Fruit fly (Drosophila melanogaster): ENCODE results near the gene CG4613.

Gene CG4613

DNA sequence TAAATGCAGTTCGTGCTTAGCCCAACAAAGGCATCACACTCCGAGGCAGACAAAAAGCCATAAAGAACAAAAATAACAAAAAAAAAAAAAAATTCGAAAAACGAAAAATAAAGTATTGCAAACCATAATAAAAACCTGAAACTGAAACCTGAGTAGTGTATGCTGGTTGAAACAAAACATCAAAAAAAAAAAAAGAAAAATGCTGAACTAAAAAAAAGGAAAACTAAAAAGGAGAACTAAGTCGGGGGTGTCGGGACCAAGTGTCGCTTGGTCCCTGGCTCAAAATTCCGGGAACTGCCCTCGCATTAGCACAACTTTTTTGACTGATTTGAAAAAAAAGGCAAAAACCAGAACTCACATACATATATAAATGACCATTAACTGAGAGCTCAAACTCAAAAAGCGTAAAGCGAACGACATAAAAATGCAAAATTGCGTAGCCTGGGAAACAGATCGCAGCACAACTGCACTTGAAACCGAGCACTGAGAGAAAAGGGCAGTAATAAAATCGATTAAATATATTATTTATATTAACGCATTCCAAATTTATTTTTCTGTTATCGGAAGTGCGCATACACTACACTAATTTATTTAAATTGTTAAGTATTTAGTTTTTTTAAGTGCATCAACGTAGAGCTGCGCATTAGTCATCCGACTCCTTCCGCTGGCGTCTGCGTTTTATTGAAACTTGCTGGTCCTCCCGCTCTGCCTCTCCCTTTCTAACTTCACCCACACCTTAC is 34.7 kb downstream of the CG4613 start (continued):
- TF ChIP-seq CG15336 (GFP tag; IDR thresholded peaks at IDR 0.05) (peak; percentile 54), fd85E (GFP tag; optimal IDR thresholded peaks at IDR 0.05) (no peak), OdsH (GFP tag; optimal IDR thresholded peaks at IDR 0.05) (peak; percentile 77), eg (GFP tag; IDR thresholded peaks at IDR 0.05) (peak; percentile 66), CG6854 (GFP tag; optimal IDR thresholded peaks at IDR 0.05) (no peak), CG11902 (GFP tag; optimal IDR thresholded peaks at IDR 0.05) (peak; percentile 58), net (GFP tag; optimal IDR thresholded peaks at IDR 0.05) (peak; percentile 26), CG4318 (GFP tag; optimal IDR thresholded peaks at IDR 0.05) (peak; percentile 21), Sox15 (GFP tag; optimal IDR thresholded peaks at IDR 0.05) (peak; percentile 63), Ets21C (GFP tag; optimal IDR thresholded peaks at IDR 0.05) (peak; percentile 6), CG32006 (GFP tag; optimal IDR thresholded peaks at IDR 0.05) (peak; percentile 64), CG9139 (GFP tag; optimal IDR thresholded peaks at IDR 0.05) (no peak), CG10631 (GFP tag; optimal IDR thresholded peaks at IDR 0.05) (peak; percentile 76), dac (GFP tag; optimal IDR thresholded peaks at IDR 0.05) (peak; percentile 7), CG8119 (GFP tag; IDR thresholded peaks at IDR 0.05) (peak; percentile 70), dsx (GFP tag; optimal IDR thresholded peaks at IDR 0.05; ENCODE audit: poor library complexity, severe bottlenecking) (peak; percentile 62), Ets96B (tag; optimal IDR thresholded peaks at IDR 0.05) (peak; percentile 75), CG7368 (GFP tag; optimal IDR thresholded peaks at IDR 0.05) (peak; percentile 70)

DNA sequence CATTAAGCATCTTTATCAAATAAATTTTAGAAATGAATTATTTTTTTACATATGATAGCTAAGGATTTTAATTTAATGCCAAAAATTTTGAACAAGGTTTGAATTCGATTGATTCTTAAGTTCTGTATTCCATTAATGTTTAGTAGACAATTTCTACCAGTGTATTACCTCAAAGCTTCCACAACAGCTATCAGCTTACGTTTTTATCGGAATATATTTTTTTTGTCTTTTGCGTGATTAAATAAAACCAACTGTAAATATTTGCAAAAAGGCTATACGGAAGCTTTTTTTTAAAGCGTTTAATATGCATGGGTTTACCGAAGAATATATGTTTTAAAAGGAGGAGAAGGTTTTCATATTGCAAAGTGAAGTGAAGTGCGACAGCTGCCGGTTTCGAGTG is 36.1 kb downstream of the CG4613 start:
- TF ChIP-seq CG6808 (GFP tag; optimal IDR thresholded peaks at IDR 0.05), result no peak
- TF ChIP-seq CG16779 (tag; optimal IDR thresholded peaks at IDR 0.05), result no peak
- TF ChIP-seq CG8119 (GFP tag; IDR thresholded peaks at IDR 0.05), result no peak
- TF ChIP-seq eg (GFP tag; IDR thresholded peaks at IDR 0.05), result no peak
- TF ChIP-seq CG34406 (GFP tag; optimal IDR thresholded peaks at IDR 0.05), result no peak
- TF ChIP-seq Ets96B (tag; optimal IDR thresholded peaks at IDR 0.05), result peak; percentile 29
- TF ChIP-seq achi (GFP tag; optimal IDR thresholded peaks at IDR 0.05), result no peak
- TF ChIP-seq Sox102F (GFP tag; optimal IDR thresholded peaks at IDR 0.05), result peak; percentile 29
- no peak for TF ChIP-seq Eip93F (GFP tag; optimal IDR thresholded peaks at IDR 0.05)
- TF ChIP-seq CG8319 (GFP tag; optimal IDR thresholded peaks at IDR 0.05), result no peak
- TF ChIP-seq dac (GFP tag; optimal IDR thresholded peaks at IDR 0.05), result no peak
- peak; percentile 1 for TF ChIP-seq spab (GFP tag; optimal IDR thresholded peaks at IDR 0.05)
- no peak for TF ChIP-seq CG9139 (GFP tag; optimal IDR thresholded peaks at IDR 0.05)
- no peak for TF ChIP-seq net (GFP tag; optimal IDR thresholded peaks at IDR 0.05)
- TF ChIP-seq CG10669 (GFP tag; optimal IDR thresholded peaks at IDR 0.05), result peak; percentile 17
- TF ChIP-seq Hr4 (GFP tag; optimal IDR thresholded peaks at IDR 0.05), result no peak
- TF ChIP-seq acj6 (GFP tag; optimal IDR thresholded peaks at IDR 0.05), result peak; percentile 1
- TF ChIP-seq Eip78C (GFP tag), result peak; percentile 60
- no peak for TF ChIP-seq Blimp-1 (GFP tag; optimal IDR thresholded peaks at IDR 0.05)
- TF ChIP-seq CG1621 (tag; optimal IDR thresholded peaks at IDR 0.05), result no peak
- peak; percentile 2 for TF ChIP-seq pdm3 (GFP tag; optimal IDR thresholded peaks at IDR 0.05)
- TF ChIP-seq CG8632 (GFP tag; optimal IDR thresholded peaks at IDR 0.05), result no peak
- no peak for TF ChIP-seq CG7368 (GFP tag; optimal IDR thresholded peaks at IDR 0.05)
- TF ChIP-seq cyc (GFP tag; optimal IDR thresholded peaks at IDR 0.05), result peak; percentile 17
- TF ChIP-seq CG6792 (GFP tag; optimal IDR thresholded peaks at IDR 0.05), result no peak
- TF ChIP-seq fd59A (GFP tag; optimal IDR thresholded peaks at IDR 0.05), result no peak
- TF ChIP-seq Gug (GFP tag; IDR thresholded peaks at IDR 0.05), result no peak
- TF ChIP-seq OdsH (GFP tag; optimal IDR thresholded peaks at IDR 0.05), result peak; percentile 14
- no peak for TF ChIP-seq CG6163 (GFP tag; IDR thresholded peaks at IDR 0.05)
- no peak for TF ChIP-seq CG11294 (GFP tag; IDR thresholded peaks at IDR 0.05)
- no peak for TF ChIP-seq CG15336 (GFP tag; IDR thresholded peaks at IDR 0.05)
- peak; percentile 48 for TF ChIP-seq esn (GFP tag; optimal IDR thresholded peaks at IDR 0.05)
- TF ChIP-seq CG32006 (GFP tag; optimal IDR thresholded peaks at IDR 0.05), result no peak
- no peak for TF ChIP-seq Sox15 (GFP tag; optimal IDR thresholded peaks at IDR 0.05)
- peak; percentile 3 for TF ChIP-seq CG11762 (GFP tag; optimal IDR thresholded peaks at IDR 0.05; ENCODE audit: insufficient read depth)
- TF ChIP-seq CG31627 (GFP tag; optimal IDR thresholded peaks at IDR 0.05), result no peak
- TF ChIP-seq Ets21C (GFP tag; optimal IDR thresholded peaks at IDR 0.05), result no peak
- TF ChIP-seq topi (GFP tag; optimal IDR thresholded peaks at IDR 0.05), result peak; percentile 24
- TF ChIP-seq salr (GFP tag; optimal IDR thresholded peaks at IDR 0.05), result no peak
- TF ChIP-seq CG11902 (GFP tag; optimal IDR thresholded peaks at IDR 0.05), result no peak
- TF ChIP-seq Sox14 (GFP tag; optimal IDR thresholded peaks at IDR 0.05), result no peak
- no peak for TF ChIP-seq Hr39 (GFP tag; optimal IDR thresholded peaks at IDR 0.05)

All from whole organism, prepupa.